Worm (Caenorhabditis elegans) whole organism, L1 larva: ENCODE data around the gene C26E6.1.
A peak's percentile ranks its signal among the peaks of the same experiment; 100 is the strongest.

Source experiments
- C34B4.2 ChIP-seq: sonication (generic microtip); optimal IDR thresholded peaks from 2 replicates; lab custom pipeline; 2017; ENCODE audit warnings: mild to moderate bottlenecking, missing genetic modification characterization, missing compliant biosample characterization
- F16B12.6 ChIP-seq: fragments of 150-350 bp; optimal IDR thresholded peaks from 2 replicates; lab custom pipeline; 2014; ENCODE audit warnings: missing biosample characterization, missing genetic modification characterization
- Y116A8C.19 ChIP-seq: sonication (generic microtip); optimal IDR thresholded peaks from 2 replicates; lab custom pipeline; 2016; ENCODE audit warnings: missing compliant biosample characterization, missing genetic modification characterization, borderline replicate concordance
- aha-1 ChIP-seq: fragments of 150-350 bp; optimal IDR thresholded peaks from 2 replicates; lab custom pipeline; 2014; ENCODE audit warnings: missing biosample characterization, missing genetic modification characterization
- alr-1 ChIP-seq: fragments of 200-800 bp; sonication (Bioruptor generic); optimal IDR thresholded peaks from 2 replicates; lab custom pipeline; 2018; ENCODE audit warnings: borderline replicate concordance, mild to moderate bottlenecking, missing genetic modification characterization, missing compliant biosample characterization
- ama-1 ChIP-seq: fragments of 150-350 bp; optimal IDR thresholded peaks from 2 replicates; lab custom pipeline; 2014
- ceh-63 ChIP-seq: fragments of 200-800 bp; sonication (Bioruptor generic); optimal IDR thresholded peaks from 2 replicates; lab custom pipeline; 2018; ENCODE audit warnings: mild to moderate bottlenecking, missing genetic modification characterization, missing compliant biosample characterization
- ceh-88 ChIP-seq: fragments of 200-800 bp; sonication (Bioruptor generic); IDR thresholded peaks from 2 replicates; pipeline ENCODE4 v1.3.6; 2022; ENCODE audit warnings: missing genetic modification characterization, missing compliant biosample characterization
- dpl-1 ChIP-seq, 3 experiments: fragments of 150-350 bp in 2 of 3; sonication (generic microtip) in 1 of 3; optimal IDR thresholded peaks; 2 replicates each; lab custom pipeline; 2014 to 2017; ENCODE audit warnings: missing biosample characterization in 3 of 3, missing genetic modification characterization in 3 of 3, missing genetic modification reagents in 3 of 3
- efl-1 ChIP-seq, 4 experiments: fragments of 150-350 bp; optimal IDR thresholded peaks in 3 of 4; peaks in 1 of 4; 1 replicate in 1 of 4; 2 replicates in 3 of 4; lab custom pipeline; 2014; ENCODE audit warnings: missing biosample characterization in 2 of 4, missing genetic modification characterization in 2 of 4, missing genetic modification reagents in 2 of 4
- elt-3 ChIP-seq, 6 experiments: fragments of 150-350 bp in 1 of 6; sonication (generic microtip); optimal IDR thresholded peaks; 2 replicates each; lab custom pipeline; 2017 to 2018; ENCODE audit warnings: missing biosample characterization in 6 of 6, missing genetic modification characterization in 6 of 6, inconsistent platforms in 1 of 6
- ets-5 ChIP-seq: fragments of 200-800 bp; sonication (Bioruptor generic); IDR thresholded peaks from 2 replicates; pipeline ENCODE4 v1.3.6; 2022; ENCODE audit warnings: missing genetic modification characterization, missing compliant biosample characterization
- fkh-10 ChIP-seq: sonication (generic microtip); optimal IDR thresholded peaks from 2 replicates; lab custom pipeline; 2017; ENCODE audit warnings: missing biosample characterization, missing genetic modification reagents, missing genetic modification characterization
- isw-1 ChIP-seq: fragments of 200-800 bp; sonication (Bioruptor generic); IDR thresholded peaks from 2 replicates; pipeline ENCODE4 v1.3.6; 2022; ENCODE audit warnings: missing genetic modification characterization, missing compliant biosample characterization
- jun-1 ChIP-seq: fragments of 150-350 bp; optimal IDR thresholded peaks from 2 replicates; lab custom pipeline; 2014; ENCODE audit warnings: missing biosample characterization, missing genetic modification reagents, missing genetic modification characterization
- lin-13 ChIP-seq: fragments of 150-350 bp; optimal IDR thresholded peaks from 2 replicates; lab custom pipeline; 2014; ENCODE audit warnings: missing biosample characterization, missing genetic modification reagents, missing genetic modification characterization
- lin-14 ChIP-seq: fragments of 200-800 bp; sonication (Bioruptor generic); optimal IDR thresholded peaks from 2 replicates; lab custom pipeline; 2018; ENCODE audit warnings: mild to moderate bottlenecking, missing genetic modification characterization, moderate library complexity, missing compliant biosample characterization
- mab-9 ChIP-seq: fragments of 200-800 bp; sonication (Bioruptor generic); IDR thresholded peaks from 2 replicates; pipeline ENCODE4 v1.3.6; 2022; ENCODE audit warnings: missing genetic modification reagents, missing genetic modification characterization, missing compliant biosample characterization
- mdl-1 ChIP-seq, 2 experiments: fragments of 150-350 bp; optimal IDR thresholded peaks; 2 replicates each; lab custom pipeline; 2014 to 2017; ENCODE audit warnings: missing biosample characterization in 2 of 2, missing genetic modification characterization in 2 of 2, inconsistent platforms in 1 of 2
- mep-1 ChIP-seq: fragments of 150-350 bp; optimal IDR thresholded peaks from 2 replicates; lab custom pipeline; 2014; ENCODE audit warnings: missing biosample characterization, missing genetic modification characterization
- nhr-12 ChIP-seq: sonication (generic microtip); optimal IDR thresholded peaks from 2 replicates; lab custom pipeline; 2017; ENCODE audit warnings: missing biosample characterization, missing genetic modification characterization
- nhr-20 ChIP-seq: sonication (generic microtip); optimal IDR thresholded peaks from 2 replicates; lab custom pipeline; 2016; ENCODE audit warnings: mild to moderate bottlenecking, missing genetic modification characterization, missing compliant biosample characterization
- nhr-28 ChIP-seq: fragments of 150-350 bp; optimal IDR thresholded peaks from 2 replicates; lab custom pipeline; 2014; ENCODE audit warnings: missing biosample characterization, missing genetic modification characterization
- nhr-47 ChIP-seq: sonication (generic microtip); optimal IDR thresholded peaks from 2 replicates; lab custom pipeline; 2016; ENCODE audit warnings: mild to moderate bottlenecking, missing genetic modification characterization, moderate library complexity, missing compliant biosample characterization
- nhr-76 ChIP-seq: sonication (generic microtip); optimal IDR thresholded peaks from 2 replicates; lab custom pipeline; 2017; ENCODE audit warnings: missing biosample characterization, missing genetic modification characterization
- nhr-84 ChIP-seq: sonication (generic microtip); optimal IDR thresholded peaks from 2 replicates; lab custom pipeline; 2017; ENCODE audit warnings: missing biosample characterization, missing genetic modification characterization
- nhr-85 ChIP-seq: sonication (generic microtip); peaks from one replicate; lab custom pipeline; 2016; ENCODE audit warnings: missing genetic modification characterization, inconsistent platforms, missing compliant biosample characterization
- pag-3 ChIP-seq: sonication (generic microtip); optimal IDR thresholded peaks from 2 replicates; lab custom pipeline; 2017; ENCODE audit warnings: missing genetic modification characterization, mild to moderate bottlenecking, missing compliant biosample characterization, antibody characterized with exemption, borderline replicate concordance; ENCODE audit not compliant: insufficient read depth
- pax-3 ChIP-seq: fragments of 200-800 bp; sonication (Bioruptor generic); optimal IDR thresholded peaks from 2 replicates; lab custom pipeline; 2018; ENCODE audit warnings: mild to moderate bottlenecking, missing genetic modification characterization, moderate library complexity, missing compliant biosample characterization
- snpc-4 ChIP-seq: fragments of 150-350 bp; optimal IDR thresholded peaks from 2 replicates; lab custom pipeline; 2014; ENCODE audit warnings: missing biosample characterization, missing genetic modification characterization
- sox-4 ChIP-seq: sonication (generic microtip); optimal IDR thresholded peaks from 2 replicates; lab custom pipeline; 2016; ENCODE audit warnings: missing genetic modification characterization, missing compliant biosample characterization
- unc-130 ChIP-seq: fragments of 150-350 bp; optimal IDR thresholded peaks from 2 replicates; lab custom pipeline; 2017; ENCODE audit warnings: missing biosample characterization, missing genetic modification characterization, inconsistent platforms
- unc-98 ChIP-seq: fragments of 200-800 bp; sonication (Bioruptor generic); IDR thresholded peaks from 2 replicates; pipeline ENCODE4 v1.3.6; 2022; ENCODE audit warnings: missing genetic modification characterization, missing compliant biosample characterization
- zag-1 ChIP-seq: fragments of 150-350 bp; optimal IDR thresholded peaks from 2 replicates; lab custom pipeline; 2014; ENCODE audit warnings: missing biosample characterization, missing genetic modification characterization
- ztf-11 ChIP-seq, 2 experiments: sonication (generic microtip); optimal IDR thresholded peaks; 2 replicates each; lab custom pipeline; 2016 to 2017; ENCODE audit warnings: missing genetic modification characterization in 2 of 2, missing biosample characterization in 1 of 2, missing compliant biosample characterization in 1 of 2

The C26E6.1 gene

ce11 chrIII:4950345-4950744, 6.3 kb upstream of the C26E6.1 start (continued):
- TF ChIP-seq pax-3 (tag; lab: Kevin White, UChicago): no peak
- TF ChIP-seq efl-1 (optimal IDR thresholded peaks at IDR 0.05; lab: Kevin White, UChicago): peak; percentile 40 to 48
- peak in 1 of 2 experiments; percentile 31 for TF ChIP-seq efl-1 (GFP tag; optimal IDR thresholded peaks at IDR 0.05 in 1 of 2; lab: Kevin White, UChicago)
- no peak for TF ChIP-seq nhr-84 (tag; lab: Kevin White, UChicago)
- TF ChIP-seq isw-1 (GFP tag; lab: Robert Waterston, UW): peak; percentile 29
- TF ChIP-seq snpc-4 (tag; lab: Kevin White, UChicago): peak; percentile 15
- no peak for TF ChIP-seq ceh-88
- TF ChIP-seq lin-13: no peak
- TF ChIP-seq Y116A8C.19 (tag; lab: Kevin White, UChicago): no peak

- TF ChIP-seq zag-1 (tag; lab: Kevin White, UChicago) (no peak), nhr-47 (tag; lab: Kevin White, UChicago) (no peak), efl-1 (optimal IDR thresholded peaks at IDR 0.05; lab: Kevin White, UChicago) (no peak), efl-1 (GFP tag; optimal IDR thresholded peaks at IDR 0.05 in 1 of 2; lab: Kevin White, UChicago) (no peak), nhr-85 (tag; lab: Kevin White, UChicago) (no peak), lin-14 (GFP tag; lab: Kevin White, UChicago) (no peak), pag-3 (tag; lab: Kevin White, UChicago) (no peak), dpl-1 (GFP tag; optimal IDR thresholded peaks at IDR 0.05; lab: Kevin White, UChicago) (no peak), sox-4 (tag; lab: Kevin White, UChicago) (no peak), mab-9 (GFP tag; lab: Robert Waterston, UW) (no peak), jun-1 (tag; lab: Kevin White, UChicago) (no peak), unc-98 (GFP tag; lab: Robert Waterston, UW) (no peak), mdl-1 (tag; optimal IDR thresholded peaks at IDR 0.05; lab: Kevin White, UChicago) (no peak), ets-5 (GFP tag; lab: Robert Waterston, UW) (no peak), C34B4.2 (tag; lab: Kevin White, UChicago) (no peak)
These were observed 5.5 kb upstream of the C26E6.1 start for ce11 chrIII:4951210-4951609.

ce11 chrIII:4951824-4952223, 4.8 kb upstream of the C26E6.1 start, which contains the start of gene flh-2:
Gene flh-2 (plus strand): TSS chrIII:4952124.
- TF ChIP-seq mep-1 (tag; lab: Kevin White, UChicago) (no peak), ets-5 (GFP tag; lab: Robert Waterston, UW) (no peak), jun-1 (tag; lab: Kevin White, UChicago) (no peak), nhr-76 (tag; lab: Kevin White, UChicago) (no peak), ama-1 (lab: Kevin White, UChicago) (no peak), nhr-12 (tag; lab: Kevin White, UChicago) (no peak), fkh-10 (no peak), unc-130 (no peak), F16B12.6 (tag; lab: Kevin White, UChicago) (no peak), lin-14 (GFP tag; lab: Kevin White, UChicago) (no peak), nhr-20 (no peak), ztf-11 (tag; optimal IDR thresholded peaks at IDR 0.05; lab: Kevin White, UChicago) (no peak), nhr-28 (tag; lab: Kevin White, UChicago) (no peak)

- TF ChIP-seq elt-3 (tag; optimal IDR thresholded peaks at IDR 0.05; lab: Kevin White, UChicago) (no peak), ceh-88 (no peak), alr-1 (tag; lab: Kevin White, UChicago) (no peak), mep-1 (tag; lab: Kevin White, UChicago) (no peak), nhr-47 (tag; lab: Kevin White, UChicago) (no peak), aha-1 (tag; lab: Kevin White, UChicago) (no peak), ceh-63 (GFP tag; lab: Kevin White, UChicago) (no peak)
These were observed 3.7 kb upstream of the C26E6.1 start for ce11 chrIII:4952970-4953369.
